Fruit fly (Drosophila melanogaster) whole organism, embryonic: ENCODE measurements around the gene CG1092.

Source experiments
- CG10209 ChIP-seq: fragments of 200-800 bp; sonication (Bioruptor generic); optimal IDR thresholded peaks from 3 replicates; lab custom pipeline; 2017; ENCODE audit warnings: missing biosample characterization, mild to moderate bottlenecking, missing genetic modification characterization, missing genetic modification reagents
- CG10543 ChIP-seq: fragments of 200-800 bp; sonication (Bioruptor generic); optimal IDR thresholded peaks from 3 replicates; lab custom pipeline; 2017; ENCODE audit warnings: missing biosample characterization, mild to moderate bottlenecking, missing genetic modification characterization, moderate library complexity
- CG11695 ChIP-seq: fragments of 200-800 bp; sonication (Bioruptor generic); IDR thresholded peaks from 3 replicates; pipeline ENCODE4 v1.3.6; 2022; ENCODE audit warnings: missing biosample characterization, missing genetic modification characterization
- CG13287 ChIP-seq: fragments of 200-800 bp; sonication (Bioruptor generic); IDR thresholded peaks from 2 replicates; pipeline ENCODE4 v1.3.6; 2022; ENCODE audit warnings: missing biosample characterization, missing genetic modification characterization; ENCODE audit not compliant: partially characterized antibody
- CG13894 ChIP-seq: fragments of 200-800 bp; sonication (Bioruptor generic); optimal IDR thresholded peaks from 3 replicates; lab custom pipeline; 2018; ENCODE audit warnings: missing biosample characterization, mild to moderate bottlenecking, missing genetic modification characterization, moderate library complexity
- CG2199 ChIP-seq: fragments of 200-800 bp; sonication (Bioruptor generic); IDR thresholded peaks from 3 replicates; pipeline ENCODE4 v1.3.6; 2022; ENCODE audit warnings: missing biosample characterization, missing genetic modification characterization
- CG2875 ChIP-seq: fragments of 200-800 bp; sonication (Bioruptor generic); optimal IDR thresholded peaks from 2 replicates; lab custom pipeline; 2017; ENCODE audit warnings: missing biosample characterization, mild to moderate bottlenecking, missing genetic modification characterization, missing genetic modification reagents
- CG3163 ChIP-seq: fragments of 200-800 bp; sonication (Bioruptor generic); optimal IDR thresholded peaks from 3 replicates; lab custom pipeline; 2016; ENCODE audit warnings: missing biosample characterization, missing genetic modification characterization
- CG34376 ChIP-seq: fragments of 200-800 bp; sonication (Bioruptor generic); optimal IDR thresholded peaks from 2 replicates; lab custom pipeline; 2018; ENCODE audit warnings: missing biosample characterization, mild to moderate bottlenecking, missing genetic modification characterization
- CG3995 ChIP-seq: fragments of 200-800 bp; sonication (Bioruptor generic); optimal IDR thresholded peaks from 3 replicates; lab custom pipeline; 2016; ENCODE audit warnings: missing biosample characterization, missing genetic modification characterization
- CG4820 ChIP-seq: fragments of 200-800 bp; sonication (Bioruptor generic); optimal IDR thresholded peaks from 3 replicates; lab custom pipeline; 2016; ENCODE audit warnings: missing biosample characterization, missing genetic modification characterization
- CG7963 ChIP-seq: fragments of 200-800 bp; sonication (Bioruptor generic); IDR thresholded peaks from 3 replicates; pipeline ENCODE4 v1.3.6; 2022; ENCODE audit warnings: missing biosample characterization, missing genetic modification characterization; ENCODE audit not compliant: partially characterized antibody
- CG8290 ChIP-seq, 3 experiments: fragments of 200-800 bp; sonication (Bioruptor generic); optimal IDR thresholded peaks; 2 replicates each; lab custom pipeline; 2016 to 2019; ENCODE audit warnings: missing biosample characterization in 3 of 3, missing genetic modification characterization in 3 of 3, mild to moderate bottlenecking in 2 of 3, moderate library complexity in 1 of 3
- CG8924 ChIP-seq: fragments of 200-800 bp; optimal IDR thresholded peaks from 3 replicates; lab custom pipeline; 2019; ENCODE audit warnings: missing biosample characterization, mild to moderate bottlenecking, missing genetic modification characterization, moderate library complexity
- Fer1 ChIP-seq: fragments of 200-800 bp; sonication (Bioruptor generic); optimal IDR thresholded peaks from 2 replicates; lab custom pipeline; 2017; ENCODE audit warnings: missing biosample characterization, mild to moderate bottlenecking, missing genetic modification characterization
- Hand ChIP-seq: fragments of 200-800 bp; sonication (Bioruptor generic); optimal IDR thresholded peaks from 2 replicates; lab custom pipeline; 2017; ENCODE audit warnings: mild to moderate bottlenecking, missing biosample characterization, missing genetic modification reagents, missing genetic modification characterization
- Hr39 ChIP-seq: fragments of >200 bp; optimal IDR thresholded peaks from 2 replicates; lab custom pipeline; 2017
- Max ChIP-seq: fragments of 200-800 bp; sonication (Bioruptor generic); optimal IDR thresholded peaks from 2 replicates; lab custom pipeline; 2016; ENCODE audit warnings: missing biosample characterization, mild to moderate bottlenecking, missing genetic modification characterization
- Med ChIP-seq: fragments of 200-800 bp; sonication (Bioruptor generic); peaks from one replicate; lab custom pipeline; 2016; ENCODE audit warnings: missing biosample characterization, missing genetic modification characterization, mild to moderate bottlenecking, inconsistent platforms, moderate library complexity
- Trl ChIP-seq, 3 experiments: fragments of >200 bp in 2 of 3; fragments of 200-800 bp in 1 of 3; sonication (Bioruptor generic) in 1 of 3; optimal IDR thresholded peaks; 2 replicates in 1 of 3; 3 replicates in 2 of 3; lab custom pipeline; 2016 to 2017; ENCODE audit warnings: missing biosample characterization in 1 of 3, missing genetic modification characterization in 1 of 3
- bbx ChIP-seq: fragments of 200-800 bp; sonication (Bioruptor generic); IDR thresholded peaks from 2 replicates; pipeline ENCODE4 v1.3.6; 2022; ENCODE audit warnings: missing biosample characterization, missing genetic modification characterization; ENCODE audit not compliant: partially characterized antibody
- cato ChIP-seq: fragments of 200-800 bp; sonication (Bioruptor generic); optimal IDR thresholded peaks from 2 replicates; lab custom pipeline; 2016; ENCODE audit warnings: missing biosample characterization, missing genetic modification characterization, borderline replicate concordance
- caup ChIP-seq: fragments of 200-800 bp; sonication (Bioruptor generic); optimal IDR thresholded peaks from 3 replicates; lab custom pipeline; 2017; ENCODE audit warnings: missing biosample characterization, mild to moderate bottlenecking, missing genetic modification characterization, moderate library complexity; ENCODE audit not compliant: severe bottlenecking
- chinmo ChIP-seq: fragments of 200-800 bp; sonication (Bioruptor generic); IDR thresholded peaks from 4 replicates; pipeline ENCODE4 v1.3.6; 2022; ENCODE audit warnings: missing biosample characterization, missing genetic modification characterization; ENCODE audit not compliant: partially characterized antibody
- exex ChIP-seq: fragments of 200-800 bp; sonication (Bioruptor generic); optimal IDR thresholded peaks from 4 replicates; lab custom pipeline; 2018; ENCODE audit warnings: missing biosample characterization, mild to moderate bottlenecking, missing genetic modification characterization, moderate library complexity
- lab ChIP-seq: fragments of 200-800 bp; sonication (Bioruptor generic); optimal IDR thresholded peaks from 3 replicates; lab custom pipeline; 2017; ENCODE audit warnings: missing biosample characterization, missing genetic modification characterization, mild to moderate bottlenecking, moderate library complexity, missing genetic modification reagents
- lbe ChIP-seq: fragments of 200-800 bp; sonication (Bioruptor generic); optimal IDR thresholded peaks from 2 replicates; lab custom pipeline; 2016; ENCODE audit warnings: missing biosample characterization, mild to moderate bottlenecking, missing genetic modification characterization
- nerfin-1 ChIP-seq: fragments of 200-800 bp; sonication (Bioruptor generic); optimal IDR thresholded peaks from 3 replicates; lab custom pipeline; 2019; ENCODE audit warnings: missing biosample characterization, mild to moderate bottlenecking, missing genetic modification characterization, moderate library complexity
- nom ChIP-seq: fragments of 200-800 bp; sonication (Bioruptor generic); optimal IDR thresholded peaks from 2 replicates; lab custom pipeline; 2017; ENCODE audit warnings: missing biosample characterization, missing genetic modification characterization, mild to moderate bottlenecking, moderate library complexity, missing genetic modification reagents
- oc ChIP-seq: fragments of 200-800 bp; sonication (Bioruptor generic); optimal IDR thresholded peaks from 2 replicates; lab custom pipeline; 2018; ENCODE audit warnings: missing biosample characterization, mild to moderate bottlenecking, missing genetic modification characterization, moderate library complexity
- pros ChIP-seq: fragments of 200-800 bp; sonication (Bioruptor generic); optimal IDR thresholded peaks from 3 replicates; lab custom pipeline; 2019; ENCODE audit warnings: missing biosample characterization, mild to moderate bottlenecking, missing genetic modification characterization, moderate library complexity
- sens ChIP-seq: fragments of 200-800 bp; sonication (Bioruptor generic); peaks from one replicate; lab custom pipeline; 2016; ENCODE audit warnings: missing biosample characterization, missing genetic modification characterization
- sna ChIP-seq: fragments of 200-800 bp; sonication (Bioruptor generic); IDR thresholded peaks from 2 replicates; pipeline ENCODE4 v1.3.6; 2022; ENCODE audit warnings: missing biosample characterization, missing genetic modification characterization; ENCODE audit not compliant: partially characterized antibody
- sug ChIP-seq: fragments of 200-800 bp; optimal IDR thresholded peaks from 2 replicates; lab custom pipeline; 2019; ENCODE audit warnings: missing biosample characterization, mild to moderate bottlenecking, missing genetic modification characterization, moderate library complexity
- vfl ChIP-seq: fragments of 200-800 bp; sonication (Bioruptor generic); optimal IDR thresholded peaks from 2 replicates; lab custom pipeline; 2016; ENCODE audit warnings: missing biosample characterization, missing genetic modification characterization

CG1092 gene

dm6 chr3R:4301485-4301884, 34.9 kb downstream of the CG1092 start (continued):
- TF ChIP-seq caup (no peak), exex (tag; lab: Kevin White, UChicago) (peak; percentile 35), Hr39 (lab: Kevin White, UChicago) (no peak)

dm6 chr3R:4307664-4308416, 41.3 kb downstream of the CG1092 start, which contains the start of gene MP1:
MP1 (plus strand) TSS chr3R:4307908.
- no peak for TF ChIP-seq CG7963
- no peak for TF ChIP-seq cato (GFP tag; lab: Kevin White, UChicago)
- TF ChIP-seq CG8924 (tag; lab: Kevin White, UChicago), result no peak
- 0 out of 2 replicates have a peak, but pooled peaks have one; percentile 7 for TF ChIP-seq bbx (GFP tag; lab: Robert Waterston, UW)
- peak; percentile 8 for TF ChIP-seq nerfin-1 (tag; lab: Kevin White, UChicago)
- no peak for TF ChIP-seq oc
- TF ChIP-seq Trl (optimal IDR thresholded peaks at IDR 0.05; lab: Kevin White, UChicago), result peak; percentile 65 to 69
- no peak for TF ChIP-seq Trl (GFP tag; optimal IDR thresholded peaks at IDR 0.05; lab: Kevin White, UChicago)
- TF ChIP-seq chinmo (GFP tag; lab: Robert Waterston, UW), result peak; percentile 69; the same call in 2 of the 4 replicates
- TF ChIP-seq CG13894, result peak; percentile 49
- peak; percentile 26 for TF ChIP-seq CG10543
- TF ChIP-seq sna, result peak; percentile 23; the same call in 1 of the 2 replicates
- TF ChIP-seq lab, result peak; percentile 21
- 0 out of 3 replicates have a peak, but pooled peaks have one; percentile 12 for TF ChIP-seq CG11695
- TF ChIP-seq nom (GFP tag; lab: Kevin White, UChicago), result peak; percentile 73
- TF ChIP-seq Fer1 (GFP tag; lab: Kevin White, UChicago), result peak; percentile 19
- peak; percentile 45 for TF ChIP-seq CG3995 (GFP tag; lab: Kevin White, UChicago)
- peak; percentile 36; the same call in 1 of the 2 replicates for TF ChIP-seq CG13287 (GFP tag; lab: Robert Waterston, UW)
- TF ChIP-seq CG2199 (GFP tag; lab: Robert Waterston, UW), result peak; percentile 59; the same call in 1 of the 3 replicates
- peak; percentile 47 for TF ChIP-seq pros (GFP tag; lab: Kevin White, UChicago)
- TF ChIP-seq Hand (GFP tag; lab: Kevin White, UChicago), result peak; percentile 3
- TF ChIP-seq vfl (GFP tag; lab: Kevin White, UChicago), result no peak
- no peak for TF ChIP-seq CG2875 (GFP tag; lab: Kevin White, UChicago)
- peak; percentile 79 for TF ChIP-seq CG34376
- TF ChIP-seq lbe (GFP tag; lab: Kevin White, UChicago), result peak; percentile 36
- TF ChIP-seq Max, result no peak
- TF ChIP-seq CG4820 (GFP tag; lab: Kevin White, UChicago), result no peak
- peak; percentile 71 for TF ChIP-seq sens (GFP tag; lab: Kevin White, UChicago)
- no peak for TF ChIP-seq CG10209 (GFP tag; lab: Kevin White, UChicago)
- TF ChIP-seq CG8290 (GFP tag; optimal IDR thresholded peaks at IDR 0.05; lab: Kevin White, UChicago), result no peak
- peak in 1 of 2 experiments; percentile 13 for TF ChIP-seq CG8290 (tag; optimal IDR thresholded peaks at IDR 0.05; lab: Kevin White, UChicago)
- TF ChIP-seq Med (GFP tag; lab: Kevin White, UChicago), result peak; percentile 82
- TF ChIP-seq sug, result peak; percentile 46
- peak; percentile 73 for TF ChIP-seq CG3163 (GFP tag; lab: Kevin White, UChicago)
